Fruit fly (Drosophila melanogaster) whole organism, embryonic: Measurements from ENCODE around the gene CAH4.

Source experiments
- Atf-2 ChIP-seq: fragments of 200-800 bp; sonication (Bioruptor generic); optimal IDR thresholded peaks from 2 replicates; lab custom pipeline; 2016; ENCODE audit warnings: missing biosample characterization, missing genetic modification characterization
- CG10321 ChIP-seq: fragments of 200-800 bp; sonication (Bioruptor generic); IDR thresholded peaks from 2 replicates; pipeline ENCODE4 v1.3.6; 2022; ENCODE audit warnings: missing biosample characterization, missing genetic modification characterization
- CG15696 ChIP-seq: fragments of 200-800 bp; sonication (Bioruptor generic); optimal IDR thresholded peaks from 2 replicates; lab custom pipeline; 2019; ENCODE audit warnings: missing biosample characterization, mild to moderate bottlenecking, missing genetic modification characterization, moderate library complexity
- CG1603 ChIP-seq: fragments of 200-800 bp; sonication (Bioruptor generic); optimal IDR thresholded peaks from 2 replicates; lab custom pipeline; 2019; ENCODE audit warnings: missing biosample characterization, mild to moderate bottlenecking, missing genetic modification characterization, moderate library complexity
- CG18011 ChIP-seq: fragments of 200-800 bp; sonication (Bioruptor generic); optimal IDR thresholded peaks from 2 replicates; lab custom pipeline; 2017; ENCODE audit warnings: missing biosample characterization, missing genetic modification characterization, mild to moderate bottlenecking, moderate library complexity, missing genotype
- CG18764 ChIP-seq: fragments of 200-800 bp; sonication (Bioruptor generic); optimal IDR thresholded peaks from 3 replicates; lab custom pipeline; 2016; ENCODE audit warnings: missing biosample characterization, missing genetic modification characterization
- CG2120 ChIP-seq: fragments of 200-800 bp; sonication (Bioruptor generic); optimal IDR thresholded peaks from 3 replicates; lab custom pipeline; 2016; ENCODE audit warnings: missing biosample characterization, missing genetic modification characterization
- CG30403 ChIP-seq: fragments of 200-800 bp; sonication (Bioruptor generic); optimal IDR thresholded peaks from 3 replicates; lab custom pipeline; 2016; ENCODE audit warnings: missing biosample characterization, missing genetic modification characterization
- CG4404 ChIP-seq: fragments of 200-800 bp; sonication (Bioruptor generic); IDR thresholded peaks from 2 replicates; pipeline ENCODE4 v1.3.6; 2022; ENCODE audit warnings: missing biosample characterization, missing genetic modification characterization
- CG5245 ChIP-seq: fragments of 200-800 bp; sonication (Bioruptor generic); optimal IDR thresholded peaks from 3 replicates; lab custom pipeline; 2016; ENCODE audit warnings: missing biosample characterization, missing genetic modification characterization
- CG6654 ChIP-seq: fragments of 200-800 bp; sonication (Bioruptor generic); optimal IDR thresholded peaks from 2 replicates; lab custom pipeline; 2017; ENCODE audit warnings: missing biosample characterization, mild to moderate bottlenecking, missing genetic modification characterization
- CkIIα-i1 ChIP-seq: fragments of 200-800 bp; sonication (Bioruptor generic); IDR thresholded peaks from 2 replicates; pipeline ENCODE4 v1.3.6; 2022; ENCODE audit warnings: missing biosample characterization, missing genetic modification characterization
- D19A ChIP-seq: fragments of 200-800 bp; optimal IDR thresholded peaks from 3 replicates; lab custom pipeline; 2019; ENCODE audit warnings: missing biosample characterization, mild to moderate bottlenecking, missing genetic modification characterization, moderate library complexity
- D19B ChIP-seq: fragments of 200-800 bp; sonication (Bioruptor generic); optimal IDR thresholded peaks from 2 replicates; lab custom pipeline; 2017; ENCODE audit warnings: missing biosample characterization, mild to moderate bottlenecking, missing genetic modification characterization
- Deaf1 ChIP-seq: fragments of 200-800 bp; optimal IDR thresholded peaks from 3 replicates; lab custom pipeline; 2019; ENCODE audit warnings: missing biosample characterization, mild to moderate bottlenecking, missing genetic modification characterization, moderate library complexity
- Elba2 ChIP-seq: fragments of 200-800 bp; sonication (Bioruptor generic); optimal IDR thresholded peaks from 3 replicates; lab custom pipeline; 2016; ENCODE audit warnings: missing biosample characterization, missing genetic modification characterization
- Fer3 ChIP-seq: fragments of 200-800 bp; sonication (Bioruptor generic); optimal IDR thresholded peaks from 2 replicates; lab custom pipeline; 2018; ENCODE audit warnings: missing biosample characterization, mild to moderate bottlenecking, missing genetic modification characterization, moderate library complexity
- Hsf ChIP-seq: fragments of 200-800 bp; sonication (Bioruptor generic); optimal IDR thresholded peaks from 3 replicates; lab custom pipeline; 2016; ENCODE audit warnings: missing biosample characterization, missing genetic modification characterization
- Lhr ChIP-seq: fragments of 200-800 bp; sonication (Bioruptor generic); optimal IDR thresholded peaks from 3 replicates; lab custom pipeline; 2017; ENCODE audit warnings: mild to moderate bottlenecking, missing biosample characterization, missing genetic modification reagents, missing genetic modification characterization
- Max ChIP-seq: fragments of 200-800 bp; sonication (Bioruptor generic); optimal IDR thresholded peaks from 2 replicates; lab custom pipeline; 2016; ENCODE audit warnings: missing biosample characterization, mild to moderate bottlenecking, missing genetic modification characterization
- NFAT ChIP-seq: fragments of 200-800 bp; sonication (Bioruptor generic); IDR thresholded peaks from 2 replicates; pipeline ENCODE4 v1.3.6; 2022; ENCODE audit warnings: missing biosample characterization, missing genetic modification characterization
- Oaz ChIP-seq: fragments of 200-800 bp; sonication (Bioruptor generic); IDR thresholded peaks from 2 replicates; pipeline ENCODE4 v1.3.6; 2022; ENCODE audit warnings: missing biosample characterization, missing genetic modification characterization
- Opbp ChIP-seq: fragments of 200-800 bp; sonication (Bioruptor generic); IDR thresholded peaks from 3 replicates; pipeline ENCODE4 v1.3.6; 2022; ENCODE audit warnings: missing biosample characterization, missing genetic modification characterization; ENCODE audit not compliant: partially characterized antibody
- Trl ChIP-seq, 3 experiments: fragments of >200 bp in 2 of 3; fragments of 200-800 bp in 1 of 3; sonication (Bioruptor generic) in 1 of 3; optimal IDR thresholded peaks; 2 replicates in 1 of 3; 3 replicates in 2 of 3; lab custom pipeline; 2016 to 2017; ENCODE audit warnings: missing biosample characterization in 1 of 3, missing genetic modification characterization in 1 of 3
- YL-1 ChIP-seq: fragments of 200-800 bp; sonication (Bioruptor generic); optimal IDR thresholded peaks from 3 replicates; lab custom pipeline; 2017; ENCODE audit warnings: missing biosample characterization, mild to moderate bottlenecking, missing genetic modification characterization
- ap ChIP-seq: fragments of 200-800 bp; sonication (Bioruptor generic); IDR thresholded peaks from 2 replicates; pipeline ENCODE4 v1.3.6; 2022; ENCODE audit warnings: missing biosample characterization, missing genetic modification characterization
- caup ChIP-seq: fragments of 200-800 bp; sonication (Bioruptor generic); optimal IDR thresholded peaks from 3 replicates; lab custom pipeline; 2017; ENCODE audit warnings: missing biosample characterization, mild to moderate bottlenecking, missing genetic modification characterization, moderate library complexity; ENCODE audit not compliant: severe bottlenecking
- chm ChIP-seq: fragments of 200-800 bp; sonication (Bioruptor generic); IDR thresholded peaks from 2 replicates; pipeline ENCODE4 v1.3.6; 2022; ENCODE audit warnings: missing biosample characterization, missing genetic modification characterization
- corto ChIP-seq: fragments of 200-800 bp; sonication (Bioruptor generic); optimal IDR thresholded peaks from 2 replicates; lab custom pipeline; 2016; ENCODE audit warnings: missing biosample characterization, mild to moderate bottlenecking, missing genetic modification characterization, moderate library complexity
- dm ChIP-seq: fragments of 200-800 bp; sonication (Bioruptor generic); optimal IDR thresholded peaks from 3 replicates; lab custom pipeline; 2016; ENCODE audit warnings: missing biosample characterization, missing genetic modification characterization
- dmrt11E ChIP-seq: fragments of 200-800 bp; sonication (Bioruptor generic); optimal IDR thresholded peaks from 3 replicates; lab custom pipeline; 2018; ENCODE audit warnings: missing biosample characterization, mild to moderate bottlenecking, missing genetic modification characterization, moderate library complexity
- gem ChIP-seq: fragments of 200-800 bp; sonication (Bioruptor generic); optimal IDR thresholded peaks from 2 replicates; lab custom pipeline; 2019; ENCODE audit warnings: missing biosample characterization, mild to moderate bottlenecking, missing genetic modification characterization, moderate library complexity
- hkb ChIP-seq, 2 experiments: fragments of 200-800 bp in 1 of 2; fragments of >200 bp in 1 of 2; sonication (Bioruptor generic) in 1 of 2; IDR thresholded peaks in 1 of 2; optimal IDR thresholded peaks in 1 of 2; 2 replicates each; pipeline versions ENCODE4 v1.3.6 to Lab custom; 2017 to 2022; ENCODE audit warnings: missing biosample characterization in 1 of 2, missing genetic modification characterization in 1 of 2
- jigr1 ChIP-seq: fragments of 200-800 bp; sonication (Bioruptor generic); IDR thresholded peaks from 3 replicates; pipeline ENCODE4 v1.3.6; 2022; ENCODE audit warnings: missing biosample characterization, missing genetic modification characterization
- jumu ChIP-seq: fragments of 200-800 bp; sonication (Bioruptor generic); optimal IDR thresholded peaks from 3 replicates; lab custom pipeline; 2016; ENCODE audit warnings: missing biosample characterization, missing genetic modification characterization
- sens ChIP-seq: fragments of 200-800 bp; sonication (Bioruptor generic); peaks from one replicate; lab custom pipeline; 2016; ENCODE audit warnings: missing biosample characterization, missing genetic modification characterization

Gene CAH4

DNA sequence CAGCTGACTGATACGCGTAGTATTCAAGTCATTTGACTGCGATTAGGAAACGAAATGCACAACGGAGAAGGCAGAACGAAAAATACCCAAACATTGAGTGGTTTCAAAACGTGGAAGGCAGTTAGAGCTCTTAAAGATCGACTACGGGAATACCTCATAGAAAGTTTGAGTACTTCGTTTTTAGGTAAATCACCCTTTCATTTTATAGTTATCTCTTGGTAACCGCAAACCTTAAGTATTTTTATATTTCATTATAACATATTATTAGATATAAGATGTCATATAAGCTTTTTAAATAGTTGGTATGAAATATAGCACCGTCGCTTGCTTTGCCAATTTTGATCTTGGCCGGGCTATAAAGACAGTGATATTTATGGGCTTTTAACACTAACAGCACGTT is 12.2 kb downstream of the CAH4 start:
- peak; percentile 2 for TF ChIP-seq dmrt11E
- TF ChIP-seq D19B = peak; percentile 37
- no peak for TF ChIP-seq Fer3 (tag; lab: Kevin White, UChicago)
- no peak for TF ChIP-seq Max
- peak; percentile 4 for TF ChIP-seq D19A (tag; lab: Kevin White, UChicago)
- peak; percentile 52 for TF ChIP-seq sens (GFP tag; lab: Kevin White, UChicago)
- no peak for TF ChIP-seq Elba2 (GFP tag; lab: Kevin White, UChicago)
- no peak for TF ChIP-seq CG18764 (GFP tag; lab: Kevin White, UChicago)
- peak; percentile 30 for TF ChIP-seq gem (tag; lab: Kevin White, UChicago)
- TF ChIP-seq YL-1 = no peak
- TF ChIP-seq Atf-2 (GFP tag; lab: Kevin White, UChicago) = no peak

DNA sequence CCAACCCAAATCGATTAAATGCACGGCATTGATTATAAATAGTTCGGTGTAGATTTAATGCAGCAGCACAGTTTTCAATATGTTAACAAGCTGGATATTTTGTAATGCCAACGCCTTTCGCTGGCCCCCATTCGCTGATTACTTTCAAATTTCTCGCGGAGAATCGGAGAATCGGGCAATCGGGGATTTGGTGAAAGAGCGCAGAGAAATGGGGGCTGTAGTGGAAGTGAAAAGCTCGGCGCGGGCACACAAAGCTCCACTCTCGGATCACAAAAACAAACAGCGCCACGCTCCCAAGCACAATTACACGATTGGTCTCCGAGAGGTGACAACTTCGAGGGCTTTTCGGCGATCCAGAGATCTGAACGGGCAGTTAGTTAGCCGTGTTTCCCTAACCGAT is 15.7 kb downstream of the CAH4 start, which contains the start of gene Esp:
Gene Esp (plus strand): TSS at position 301 of the 400 bp plus-strand sequence.
- TF ChIP-seq Trl (optimal IDR thresholded peaks at IDR 0.05; lab: Kevin White, UChicago) (peak in 1 of 2 experiments; percentile 19), Trl (GFP tag; optimal IDR thresholded peaks at IDR 0.05; lab: Kevin White, UChicago) (no peak), Opbp (GFP tag; lab: Robert Waterston, UW) (0 out of 3 replicates have a peak, but pooled peaks have one; percentile 7), hkb (optimal IDR thresholded peaks at IDR 0.05; lab: Kevin White, UChicago) (no peak), hkb (GFP tag; IDR thresholded peaks at IDR 0.05; lab: Robert Waterston, UW) (no peak), ap (no peak), CG30403 (GFP tag; lab: Kevin White, UChicago) (no peak), caup (GFP tag; lab: Kevin White, UChicago) (no peak), Deaf1 (tag; lab: Kevin White, UChicago) (peak; percentile 53), dm (GFP tag; lab: Kevin White, UChicago) (no peak), CG4404 (GFP tag; lab: Robert Waterston, UW) (no peak), CG1603 (tag; lab: Kevin White, UChicago) (no peak), NFAT (GFP tag; lab: Robert Waterston, UW) (no peak), CG18011 (GFP tag; lab: Kevin White, UChicago) (no peak), jigr1 (GFP tag; lab: Robert Waterston, UW) (no peak), sens (GFP tag; lab: Kevin White, UChicago) (peak; percentile 39), corto (GFP tag; lab: Kevin White, UChicago) (no peak)

DNA sequence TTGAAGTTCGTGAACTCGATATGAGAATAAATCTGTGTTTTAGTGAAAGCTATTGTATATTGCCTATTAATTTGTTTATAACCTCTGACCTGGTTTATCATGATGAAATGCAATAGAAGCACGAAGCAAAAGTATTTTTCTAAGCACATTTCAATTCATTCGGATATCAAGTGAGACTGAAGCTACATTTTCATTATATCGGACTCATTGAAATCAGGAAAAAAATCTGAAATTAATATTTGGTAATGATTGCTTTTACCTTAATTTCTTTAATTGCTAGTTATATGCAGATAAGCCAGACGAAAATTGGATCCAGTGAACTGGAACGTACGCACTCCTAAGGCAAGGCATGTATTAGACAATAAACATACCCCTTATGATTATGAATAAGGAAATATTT is 16.3 kb downstream of the CAH4 start, which contains the start of gene CG33658:
Gene CG33658 (minus strand): TSS at position 101 of the 400 bp plus-strand sequence.
- TF ChIP-seq CG1603 (tag; lab: Kevin White, UChicago) (no peak), CG6654 (GFP tag; lab: Kevin White, UChicago) (no peak), chm (GFP tag; lab: Robert Waterston, UW) (no peak), CG15696 (no peak), CkIIα-i1 (no peak), Hsf (GFP tag; lab: Kevin White, UChicago) (no peak), jumu (GFP tag; lab: Kevin White, UChicago) (no peak), Oaz (GFP tag; lab: Robert Waterston, UW) (no peak), CG2120 (no peak), CG10321 (no peak), Fer3 (tag; lab: Kevin White, UChicago) (no peak), CG5245 (GFP tag; lab: Kevin White, UChicago) (no peak), Lhr (GFP tag; lab: Kevin White, UChicago) (no peak)
- TF ChIP-seq, all 482 proteins: peak for 0
